Fruit fly (Drosophila melanogaster) whole organism, embryonic: ENCODE results near the gene nompC.

ENCODE experiments used
- Bteb2 ChIP-seq: fragments of 200-800 bp; sonication (Bioruptor generic); optimal IDR thresholded peaks from 2 replicates; lab custom pipeline; 2016; ENCODE audit warnings: missing biosample characterization, missing genetic modification characterization
- CG10321 ChIP-seq: fragments of 200-800 bp; sonication (Bioruptor generic); IDR thresholded peaks from 2 replicates; pipeline ENCODE4 v1.3.6; 2022; ENCODE audit warnings: missing biosample characterization, missing genetic modification characterization
- CG10565 ChIP-seq: fragments of 200-800 bp; sonication (Bioruptor generic); optimal IDR thresholded peaks from 3 replicates; lab custom pipeline; 2016; ENCODE audit warnings: missing biosample characterization, mild to moderate bottlenecking, missing genetic modification characterization
- CG12659 ChIP-seq: fragments of 200-800 bp; sonication (Bioruptor generic); optimal IDR thresholded peaks from 3 replicates; lab custom pipeline; 2017; ENCODE audit warnings: mild to moderate bottlenecking, missing biosample characterization, missing genetic modification reagents, missing genetic modification characterization
- CG12744 ChIP-seq: fragments of 200-800 bp; sonication (Bioruptor generic); optimal IDR thresholded peaks from 2 replicates; lab custom pipeline; 2016; ENCODE audit warnings: missing biosample characterization, missing genetic modification characterization
- CG13296 ChIP-seq: fragments of 200-800 bp; sonication (Bioruptor generic); optimal IDR thresholded peaks from 3 replicates; lab custom pipeline; 2018; ENCODE audit warnings: missing biosample characterization, mild to moderate bottlenecking, missing genetic modification characterization
- CG13775 ChIP-seq: fragments of 200-800 bp; sonication (Bioruptor generic); optimal IDR thresholded peaks from 3 replicates; lab custom pipeline; 2017; ENCODE audit warnings: missing biosample characterization, mild to moderate bottlenecking, missing genetic modification characterization
- CG13894 ChIP-seq: fragments of 200-800 bp; sonication (Bioruptor generic); optimal IDR thresholded peaks from 3 replicates; lab custom pipeline; 2018; ENCODE audit warnings: missing biosample characterization, mild to moderate bottlenecking, missing genetic modification characterization, moderate library complexity
- CG14860 ChIP-seq: fragments of 200-800 bp; sonication (Bioruptor generic); IDR thresholded peaks from 3 replicates; pipeline ENCODE4 v1.3.6; 2022; ENCODE audit warnings: missing biosample characterization, missing genetic modification characterization; ENCODE audit not compliant: partially characterized antibody
- CG17359 ChIP-seq: fragments of 200-800 bp; sonication (Bioruptor generic); optimal IDR thresholded peaks from 3 replicates; lab custom pipeline; 2018; ENCODE audit warnings: missing biosample characterization, mild to moderate bottlenecking, missing genetic modification characterization, moderate library complexity
- CG17612 ChIP-seq: fragments of 200-800 bp; sonication (Bioruptor generic); IDR thresholded peaks from 2 replicates; pipeline ENCODE4 v1.3.6; 2022; ENCODE audit warnings: missing biosample characterization, missing genetic modification characterization
- CG18599 ChIP-seq: fragments of 200-800 bp; sonication (Bioruptor generic); optimal IDR thresholded peaks from 3 replicates; lab custom pipeline; 2017; ENCODE audit warnings: missing biosample characterization, missing genetic modification characterization, mild to moderate bottlenecking, moderate library complexity, missing genetic modification reagents
- CG2678 ChIP-seq: fragments of 200-800 bp; sonication (Bioruptor generic); optimal IDR thresholded peaks from 3 replicates; lab custom pipeline; 2019; ENCODE audit warnings: missing biosample characterization, mild to moderate bottlenecking, missing genetic modification characterization, moderate library complexity
- CG30020 ChIP-seq: fragments of 200-800 bp; optimal IDR thresholded peaks from 2 replicates; lab custom pipeline; 2019; ENCODE audit warnings: missing biosample characterization, mild to moderate bottlenecking, missing genetic modification characterization, moderate library complexity
- CG3163 ChIP-seq: fragments of 200-800 bp; sonication (Bioruptor generic); optimal IDR thresholded peaks from 3 replicates; lab custom pipeline; 2016; ENCODE audit warnings: missing biosample characterization, missing genetic modification characterization
- CG32532 ChIP-seq: fragments of 200-800 bp; sonication (Bioruptor generic); IDR thresholded peaks from 2 replicates; pipeline ENCODE4 v1.3.6; 2022; ENCODE audit warnings: missing biosample characterization, missing genetic modification characterization
- CG33213 ChIP-seq: fragments of 200-800 bp; sonication (Bioruptor generic); optimal IDR thresholded peaks from 3 replicates; lab custom pipeline; 2016; ENCODE audit warnings: missing biosample characterization, missing genetic modification characterization
- CG4328 ChIP-seq: fragments of 200-800 bp; sonication (Bioruptor generic); optimal IDR thresholded peaks from 3 replicates; lab custom pipeline; 2017; ENCODE audit warnings: missing biosample characterization, missing genetic modification reagents, missing genetic modification characterization
- CG4820 ChIP-seq: fragments of 200-800 bp; sonication (Bioruptor generic); optimal IDR thresholded peaks from 3 replicates; lab custom pipeline; 2016; ENCODE audit warnings: missing biosample characterization, missing genetic modification characterization
- CG5180 ChIP-seq: fragments of 200-800 bp; sonication (Bioruptor generic); optimal IDR thresholded peaks from 3 replicates; lab custom pipeline; 2017; ENCODE audit warnings: missing biosample characterization, missing genetic modification characterization, mild to moderate bottlenecking, moderate library complexity, missing genetic modification reagents
- CG6272 ChIP-seq: fragments of 200-800 bp; sonication (Bioruptor generic); IDR thresholded peaks from 2 replicates; pipeline ENCODE4 v1.3.6; 2022; ENCODE audit warnings: missing biosample characterization, missing genetic modification characterization
- CG7556 ChIP-seq: fragments of 200-800 bp; sonication (Bioruptor generic); optimal IDR thresholded peaks from 2 replicates; lab custom pipeline; 2017; ENCODE audit warnings: missing biosample characterization, mild to moderate bottlenecking, missing genetic modification characterization
- CG7928 ChIP-seq: fragments of 200-800 bp; sonication (Bioruptor generic); optimal IDR thresholded peaks from 2 replicates; lab custom pipeline; 2017; ENCODE audit warnings: missing biosample characterization, mild to moderate bottlenecking, missing genetic modification characterization
- CG7963 ChIP-seq: fragments of 200-800 bp; sonication (Bioruptor generic); IDR thresholded peaks from 3 replicates; pipeline ENCODE4 v1.3.6; 2022; ENCODE audit warnings: missing biosample characterization, missing genetic modification characterization; ENCODE audit not compliant: partially characterized antibody
- CG9727 ChIP-seq: fragments of 200-800 bp; sonication (Bioruptor generic); optimal IDR thresholded peaks from 3 replicates; lab custom pipeline; 2017; ENCODE audit warnings: missing biosample characterization, mild to moderate bottlenecking, missing genetic modification characterization
- Camta ChIP-seq: fragments of 200-800 bp; sonication (Bioruptor generic); optimal IDR thresholded peaks from 2 replicates; lab custom pipeline; 2016; ENCODE audit warnings: missing biosample characterization, missing genetic modification characterization
- Gug ChIP-seq: fragments of 200-800 bp; sonication (Bioruptor generic); IDR thresholded peaks from 4 replicates; pipeline ENCODE4 v1.3.6; 2022; ENCODE audit warnings: missing biosample characterization, missing genetic modification characterization
- HmgD ChIP-seq: fragments of 200-800 bp; sonication (Bioruptor generic); optimal IDR thresholded peaks from 3 replicates; lab custom pipeline; 2016; ENCODE audit warnings: missing biosample characterization, missing genetic modification characterization
- Sox100B ChIP-seq: fragments of 200-800 bp; sonication (Bioruptor generic); optimal IDR thresholded peaks from 3 replicates; lab custom pipeline; 2018; ENCODE audit warnings: missing biosample characterization, mild to moderate bottlenecking, missing genetic modification characterization
- Sry-β ChIP-seq: fragments of 200-800 bp; sonication (Bioruptor generic); optimal IDR thresholded peaks from 2 replicates; lab custom pipeline; 2018; ENCODE audit warnings: missing biosample characterization, mild to moderate bottlenecking, missing genetic modification characterization, moderate library complexity
- Sry-δ ChIP-seq: fragments of 200-800 bp; sonication (Bioruptor generic); optimal IDR thresholded peaks from 2 replicates; lab custom pipeline; 2016; ENCODE audit warnings: missing biosample characterization, missing genetic modification characterization
- Xrp1 ChIP-seq: fragments of 200-800 bp; sonication (Bioruptor generic); IDR thresholded peaks from 2 replicates; pipeline ENCODE4 v1.3.6; 2022; ENCODE audit warnings: missing biosample characterization, missing genetic modification characterization
- bab2 ChIP-seq: fragments of 200-800 bp; sonication (Bioruptor generic); optimal IDR thresholded peaks from 2 replicates; lab custom pipeline; 2016; ENCODE audit warnings: missing biosample characterization, missing genetic modification characterization
- bbx ChIP-seq: fragments of 200-800 bp; sonication (Bioruptor generic); IDR thresholded peaks from 2 replicates; pipeline ENCODE4 v1.3.6; 2022; ENCODE audit warnings: missing biosample characterization, missing genetic modification characterization; ENCODE audit not compliant: partially characterized antibody
- dmrt11E ChIP-seq: fragments of 200-800 bp; sonication (Bioruptor generic); optimal IDR thresholded peaks from 3 replicates; lab custom pipeline; 2018; ENCODE audit warnings: missing biosample characterization, mild to moderate bottlenecking, missing genetic modification characterization, moderate library complexity
- ewg ChIP-seq: fragments of 200-800 bp; sonication (Bioruptor generic); optimal IDR thresholded peaks from 3 replicates; lab custom pipeline; 2017; ENCODE audit warnings: mild to moderate bottlenecking, missing biosample characterization, missing genetic modification reagents, missing genetic modification characterization
- gfzf ChIP-seq: fragments of 200-800 bp; sonication (Bioruptor generic); optimal IDR thresholded peaks from 2 replicates; lab custom pipeline; 2016; ENCODE audit warnings: missing biosample characterization, mild to moderate bottlenecking, missing genetic modification characterization, moderate library complexity
- gt ChIP-seq: fragments of 200-800 bp; sonication (Bioruptor generic); IDR thresholded peaks from 2 replicates; pipeline ENCODE4 v1.3.6; 2022; ENCODE audit warnings: missing biosample characterization, missing genetic modification characterization
- jing ChIP-seq: fragments of 200-800 bp; sonication (Bioruptor generic); optimal IDR thresholded peaks from 2 replicates; lab custom pipeline; 2018; ENCODE audit warnings: missing biosample characterization, mild to moderate bottlenecking, missing genetic modification characterization
- lov ChIP-seq, 2 experiments: fragments of 200-800 bp in 1 of 2; fragments of >200 bp in 1 of 2; sonication (Bioruptor generic) in 1 of 2; IDR thresholded peaks in 1 of 2; optimal IDR thresholded peaks in 1 of 2; 2 replicates in 1 of 2; 3 replicates in 1 of 2; pipeline versions ENCODE4 v1.3.6 to Lab custom; 2017 to 2022; ENCODE audit warnings: missing biosample characterization in 1 of 2, missing genetic modification characterization in 1 of 2
- pan ChIP-seq, 4 experiments: fragments of >200 bp in 3 of 4; fragments of 200-800 bp in 1 of 4; sonication (Bioruptor generic) in 1 of 4; optimal IDR thresholded peaks in 3 of 4; IDR thresholded peaks in 1 of 4; 2 replicates each; pipeline versions ENCODE4 v1.3.6 to Lab custom; 2017 to 2022; ENCODE audit warnings: missing biosample characterization in 2 of 4, missing genetic modification characterization in 2 of 4, mixed read lengths in 1 of 4
- rib ChIP-seq: fragments of 200-800 bp; sonication (Bioruptor generic); IDR thresholded peaks from 2 replicates; pipeline ENCODE4 v1.3.6; 2022; ENCODE audit warnings: missing biosample characterization, missing genetic modification characterization
- sc ChIP-seq, 3 experiments: fragments of >200 bp in 2 of 3; fragments of 200-800 bp in 1 of 3; sonication (Bioruptor generic) in 1 of 3; optimal IDR thresholded peaks; 2 replicates in 2 of 3; 3 replicates in 1 of 3; lab custom pipeline; 2017; ENCODE audit warnings: mild to moderate bottlenecking in 1 of 3, missing biosample characterization in 1 of 3, missing genetic modification characterization in 1 of 3, missing genetic modification reagents in 1 of 3
- tap ChIP-seq: fragments of 200-800 bp; optimal IDR thresholded peaks from 3 replicates; lab custom pipeline; 2019; ENCODE audit warnings: missing biosample characterization, mild to moderate bottlenecking, missing genetic modification characterization, moderate library complexity
- tna ChIP-seq: fragments of 200-800 bp; sonication (Bioruptor generic); IDR thresholded peaks from 2 replicates; pipeline ENCODE4 v1.3.6; 2022; ENCODE audit warnings: missing biosample characterization, missing genetic modification characterization; ENCODE audit not compliant: partially characterized antibody
- wek ChIP-seq: fragments of 200-800 bp; sonication (Bioruptor generic); optimal IDR thresholded peaks from 3 replicates; lab custom pipeline; 2018; ENCODE audit warnings: missing biosample characterization, mild to moderate bottlenecking, missing genetic modification characterization, moderate library complexity
- zfh1 ChIP-seq: fragments of 200-800 bp; sonication (Bioruptor generic); IDR thresholded peaks from 3 replicates; pipeline ENCODE4 v1.3.6; 2022; ENCODE audit warnings: missing biosample characterization, missing genetic modification characterization

Gene nompC

dm6 chr2L:5303044-5303904 is 42.7 kb upstream of the nompC start (continued):
- no peak for TF ChIP-seq Gug (GFP tag; lab: Robert Waterston, UW)
- peak; percentile 22 for TF ChIP-seq wek
- no peak for TF ChIP-seq CG30020 (tag; lab: Kevin White, UChicago)
- TF ChIP-seq tap (tag; lab: Kevin White, UChicago), result no peak
- TF ChIP-seq CG4328 (GFP tag; lab: Kevin White, UChicago), result no peak
- TF ChIP-seq bbx, result no peak
- TF ChIP-seq CG33213, result no peak
- peak; percentile 33 for TF ChIP-seq CG4820 (GFP tag; lab: Kevin White, UChicago)
- TF ChIP-seq gfzf (GFP tag; lab: Kevin White, UChicago), result no peak
- TF ChIP-seq CG9727 (GFP tag; lab: Kevin White, UChicago), result peak; percentile 31
- peak; percentile 10 for TF ChIP-seq Camta
- TF ChIP-seq pan (optimal IDR thresholded peaks at IDR 0.05; lab: Kevin White, UChicago), result no peak
- TF ChIP-seq pan (GFP tag; optimal IDR thresholded peaks at IDR 0.05 in 1 of 2, IDR thresholded peaks at IDR 0.05 in 1 of 2), result no peak
- no peak for TF ChIP-seq gt (GFP tag; lab: Robert Waterston, UW)
- TF ChIP-seq dmrt11E (tag; lab: Kevin White, UChicago), result no peak
- TF ChIP-seq lov (optimal IDR thresholded peaks at IDR 0.05; lab: Kevin White, UChicago), result no peak
- TF ChIP-seq lov (GFP tag; IDR thresholded peaks at IDR 0.05; lab: Robert Waterston, UW), result no peak
- peak; percentile 33 for TF ChIP-seq CG2678 (tag; lab: Kevin White, UChicago)
- no peak for TF ChIP-seq CG10321 (GFP tag; lab: Robert Waterston, UW)
- no peak for TF ChIP-seq CG17612 (GFP tag; lab: Robert Waterston, UW)
- TF ChIP-seq sc (optimal IDR thresholded peaks at IDR 0.05; lab: Kevin White, UChicago), result no peak
- TF ChIP-seq sc (GFP tag; optimal IDR thresholded peaks at IDR 0.05; lab: Kevin White, UChicago), result no peak
- TF ChIP-seq CG6272 (GFP tag; lab: Robert Waterston, UW), result no peak
- TF ChIP-seq tna (GFP tag; lab: Robert Waterston, UW), result no peak
- no peak for TF ChIP-seq CG13296 (GFP tag; lab: Kevin White, UChicago)
- TF ChIP-seq HmgD, result no peak
- TF ChIP-seq CG13775 (GFP tag; lab: Kevin White, UChicago), result no peak
- no peak for TF ChIP-seq CG7928
- no peak for TF ChIP-seq CG32532
- TF ChIP-seq CG12744 (GFP tag; lab: Kevin White, UChicago), result no peak
- no peak for TF ChIP-seq Bteb2 (GFP tag; lab: Kevin White, UChicago)
- no peak for TF ChIP-seq jing (GFP tag; lab: Kevin White, UChicago)
- no peak for TF ChIP-seq bab2 (GFP tag; lab: Kevin White, UChicago)
- TF ChIP-seq ewg (GFP tag; lab: Kevin White, UChicago), result no peak
- TF ChIP-seq zfh1 (GFP tag; lab: Robert Waterston, UW), result peak; percentile 17; the same call in 1 of the 3 replicates
- TF ChIP-seq CG10565, result no peak
- peak; percentile 25 for TF ChIP-seq CG17359 (tag; lab: Kevin White, UChicago)
- TF ChIP-seq CG18599 (GFP tag; lab: Kevin White, UChicago), result peak; percentile 38
- TF ChIP-seq CG13894 (tag; lab: Kevin White, UChicago), result no peak
- TF ChIP-seq CG14860 (GFP tag; lab: Robert Waterston, UW), result no peak
- TF ChIP-seq CG5180 (GFP tag; lab: Kevin White, UChicago), result peak; percentile 93
- TF ChIP-seq Sry-β (GFP tag; lab: Kevin White, UChicago), result peak; percentile 15
- TF ChIP-seq CG7556 (GFP tag; lab: Kevin White, UChicago), result no peak
- TF ChIP-seq Sox100B (GFP tag; lab: Kevin White, UChicago), result peak; percentile 11
- no peak for TF ChIP-seq Sry-δ
- no peak for TF ChIP-seq CG12659
- TF ChIP-seq rib (GFP tag; lab: Robert Waterston, UW), result no peak
- peak; percentile 62; the same call in 1 of the 2 replicates for TF ChIP-seq Xrp1
- TF ChIP-seq CG3163 (GFP tag; lab: Kevin White, UChicago), result no peak
- no peak for TF ChIP-seq CG7963
